Fruit fly (Drosophila melanogaster) whole organism, embryonic: ENCODE measurements around the gene CG33307.
A peak's percentile ranks its signal among the peaks of the same experiment; 100 is the strongest.

Experiments used
- BEAF-32 ChIP-seq: fragments of 200-800 bp; sonication (Bioruptor generic); optimal IDR thresholded peaks from 3 replicates; lab custom pipeline; 2017; ENCODE audit warnings: missing biosample characterization, missing genetic modification characterization, mild to moderate bottlenecking, moderate library complexity, missing genetic modification reagents
- Bgb ChIP-seq: fragments of 200-800 bp; sonication (Bioruptor generic); IDR thresholded peaks from 2 replicates; pipeline ENCODE4 v1.3.6; 2022; ENCODE audit warnings: missing biosample characterization, missing genetic modification characterization; ENCODE audit not compliant: partially characterized antibody
- CG10209 ChIP-seq: fragments of 200-800 bp; sonication (Bioruptor generic); optimal IDR thresholded peaks from 3 replicates; lab custom pipeline; 2017; ENCODE audit warnings: missing biosample characterization, mild to moderate bottlenecking, missing genetic modification characterization, missing genetic modification reagents
- CG10979 ChIP-seq: fragments of 200-800 bp; sonication (Bioruptor generic); optimal IDR thresholded peaks from 2 replicates; lab custom pipeline; 2018; ENCODE audit warnings: missing biosample characterization, mild to moderate bottlenecking, missing genetic modification characterization, moderate library complexity
- CG11456 ChIP-seq: fragments of 200-800 bp; sonication (Bioruptor generic); IDR thresholded peaks from 3 replicates; pipeline ENCODE4 v1.3.6; 2022; ENCODE audit warnings: missing biosample characterization, missing genetic modification characterization
- CG1233 ChIP-seq: fragments of 200-800 bp; sonication (Bioruptor generic); optimal IDR thresholded peaks from 4 replicates; lab custom pipeline; 2018; ENCODE audit warnings: missing biosample characterization, mild to moderate bottlenecking, missing genetic modification characterization
- CG12391 ChIP-seq: fragments of 200-800 bp; sonication (Bioruptor generic); optimal IDR thresholded peaks from 3 replicates; lab custom pipeline; 2018; ENCODE audit warnings: missing biosample characterization, mild to moderate bottlenecking, missing genetic modification characterization, moderate library complexity
- CG13296 ChIP-seq: fragments of 200-800 bp; sonication (Bioruptor generic); optimal IDR thresholded peaks from 3 replicates; lab custom pipeline; 2018; ENCODE audit warnings: missing biosample characterization, mild to moderate bottlenecking, missing genetic modification characterization
- CG17361 ChIP-seq: fragments of 200-800 bp; sonication (Bioruptor generic); IDR thresholded peaks from 3 replicates; pipeline ENCODE4 v1.3.6; 2022; ENCODE audit warnings: missing biosample characterization, missing genetic modification characterization
- CG17385 ChIP-seq: fragments of 200-800 bp; sonication (Bioruptor generic); optimal IDR thresholded peaks from 3 replicates; lab custom pipeline; 2018; ENCODE audit warnings: missing biosample characterization, mild to moderate bottlenecking, missing genetic modification characterization
- CG2129 ChIP-seq: fragments of 200-800 bp; sonication (Bioruptor generic); IDR thresholded peaks from 2 replicates; pipeline ENCODE4 v1.3.6; 2022; ENCODE audit warnings: missing biosample characterization, missing genetic modification characterization; ENCODE audit not compliant: partially characterized antibody
- CG30403 ChIP-seq: fragments of 200-800 bp; sonication (Bioruptor generic); optimal IDR thresholded peaks from 3 replicates; lab custom pipeline; 2016; ENCODE audit warnings: missing biosample characterization, missing genetic modification characterization
- CG30431 ChIP-seq: fragments of 200-800 bp; sonication (Bioruptor generic); optimal IDR thresholded peaks from 2 replicates; lab custom pipeline; 2017; ENCODE audit warnings: missing biosample characterization, missing genetic modification characterization
- CG31224 ChIP-seq: fragments of 200-800 bp; sonication (Bioruptor generic); IDR thresholded peaks from 2 replicates; pipeline ENCODE4 v1.3.6; 2022; ENCODE audit warnings: missing biosample characterization, missing genetic modification characterization
- CG31365 ChIP-seq: fragments of 200-800 bp; sonication (Bioruptor generic); optimal IDR thresholded peaks from 2 replicates; lab custom pipeline; 2018; ENCODE audit warnings: missing biosample characterization, mild to moderate bottlenecking, missing genetic modification characterization
- CG3407 ChIP-seq: fragments of 200-800 bp; sonication (Bioruptor generic); optimal IDR thresholded peaks from 2 replicates; lab custom pipeline; 2018; ENCODE audit warnings: missing biosample characterization, mild to moderate bottlenecking, missing genetic modification characterization
- CG34422 ChIP-seq: fragments of 200-800 bp; sonication (Bioruptor generic); IDR thresholded peaks from 3 replicates; pipeline ENCODE4 v1.3.6; 2022; ENCODE audit warnings: missing biosample characterization, missing genetic modification characterization
- CG3995 ChIP-seq: fragments of 200-800 bp; sonication (Bioruptor generic); optimal IDR thresholded peaks from 3 replicates; lab custom pipeline; 2016; ENCODE audit warnings: missing biosample characterization, missing genetic modification characterization
- CG6272 ChIP-seq: fragments of 200-800 bp; sonication (Bioruptor generic); IDR thresholded peaks from 2 replicates; pipeline ENCODE4 v1.3.6; 2022; ENCODE audit warnings: missing biosample characterization, missing genetic modification characterization
- CG6654 ChIP-seq: fragments of 200-800 bp; sonication (Bioruptor generic); optimal IDR thresholded peaks from 2 replicates; lab custom pipeline; 2017; ENCODE audit warnings: missing biosample characterization, mild to moderate bottlenecking, missing genetic modification characterization
- CG7271 ChIP-seq: fragments of 200-800 bp; sonication (Bioruptor generic); optimal IDR thresholded peaks from 2 replicates; lab custom pipeline; 2018; ENCODE audit warnings: missing biosample characterization, mild to moderate bottlenecking, missing genetic modification characterization, moderate library complexity
- CG7372 ChIP-seq: fragments of 200-800 bp; sonication (Bioruptor generic); IDR thresholded peaks from 2 replicates; pipeline ENCODE4 v1.3.6; 2022; ENCODE audit warnings: missing biosample characterization, missing genetic modification characterization
- CG7928 ChIP-seq: fragments of 200-800 bp; sonication (Bioruptor generic); optimal IDR thresholded peaks from 2 replicates; lab custom pipeline; 2017; ENCODE audit warnings: missing biosample characterization, mild to moderate bottlenecking, missing genetic modification characterization
- CG7963 ChIP-seq: fragments of 200-800 bp; sonication (Bioruptor generic); IDR thresholded peaks from 3 replicates; pipeline ENCODE4 v1.3.6; 2022; ENCODE audit warnings: missing biosample characterization, missing genetic modification characterization; ENCODE audit not compliant: partially characterized antibody
- Chrac-16 ChIP-seq: fragments of 200-800 bp; sonication (Bioruptor generic); optimal IDR thresholded peaks from 3 replicates; lab custom pipeline; 2016; ENCODE audit warnings: missing biosample characterization, missing genetic modification characterization
- D ChIP-seq, 2 experiments: fragments of 200-800 bp in 1 of 2; fragments of >200 bp in 1 of 2; sonication (Bioruptor generic) in 1 of 2; optimal IDR thresholded peaks; 2 replicates in 1 of 2; 3 replicates in 1 of 2; lab custom pipeline; 2017; ENCODE audit warnings: mild to moderate bottlenecking in 1 of 2, missing biosample characterization in 1 of 2, missing genetic modification characterization in 1 of 2, missing genetic modification reagents in 1 of 2
- Dbx ChIP-seq: fragments of 200-800 bp; sonication (Bioruptor generic); IDR thresholded peaks from 3 replicates; pipeline ENCODE4 v1.3.6; 2022; ENCODE audit warnings: missing biosample characterization, missing genetic modification characterization
- Dek ChIP-seq: fragments of 200-800 bp; sonication (Bioruptor generic); optimal IDR thresholded peaks from 3 replicates; lab custom pipeline; 2019; ENCODE audit warnings: missing biosample characterization, mild to moderate bottlenecking, missing genetic modification characterization, moderate library complexity
- ERR ChIP-seq: fragments of 200-800 bp; sonication (Bioruptor generic); optimal IDR thresholded peaks from 2 replicates; lab custom pipeline; 2016; ENCODE audit warnings: missing biosample characterization, missing genetic modification characterization
- Eip74EF ChIP-seq, 2 experiments: fragments of 200-800 bp in 1 of 2; fragments of >200 bp in 1 of 2; sonication (Bioruptor generic) in 1 of 2; optimal IDR thresholded peaks; 2 replicates each; lab custom pipeline; 2017 to 2019; ENCODE audit warnings: missing biosample characterization in 2 of 2, missing genetic modification characterization in 2 of 2, mild to moderate bottlenecking in 1 of 2, moderate library complexity in 1 of 2
- Gsc ChIP-seq: fragments of 200-800 bp; sonication (Bioruptor generic); IDR thresholded peaks from 2 replicates; pipeline ENCODE4 v1.3.6; 2022; ENCODE audit warnings: missing biosample characterization, missing genetic modification characterization
- HLHmδ ChIP-seq: fragments of 200-800 bp; sonication (Bioruptor generic); optimal IDR thresholded peaks from 2 replicates; lab custom pipeline; 2018; ENCODE audit warnings: missing biosample characterization, mild to moderate bottlenecking, missing genetic modification characterization, moderate library complexity
- Jarid2 ChIP-seq: fragments of 200-800 bp; sonication (Bioruptor generic); optimal IDR thresholded peaks from 3 replicates; lab custom pipeline; 2017; ENCODE audit warnings: mild to moderate bottlenecking, missing biosample characterization, missing genetic modification reagents, missing genetic modification characterization
- Kr ChIP-seq: fragments of 200-800 bp; sonication (Bioruptor generic); optimal IDR thresholded peaks from 2 replicates; lab custom pipeline; 2017; ENCODE audit warnings: missing biosample characterization, mild to moderate bottlenecking, missing genetic modification characterization
- Stat92E ChIP-seq, 3 experiments: fragments of >200 bp in 2 of 3; fragments of 200-800 bp in 1 of 3; sonication (Bioruptor generic) in 1 of 3; optimal IDR thresholded peaks; 2 replicates each; lab custom pipeline; 2017 to 2019; ENCODE audit warnings: missing biosample characterization in 3 of 3, missing genetic modification characterization in 3 of 3, mild to moderate bottlenecking in 1 of 3, moderate library complexity in 1 of 3
- Trl ChIP-seq, 3 experiments: fragments of >200 bp in 2 of 3; fragments of 200-800 bp in 1 of 3; sonication (Bioruptor generic) in 1 of 3; optimal IDR thresholded peaks; 2 replicates in 1 of 3; 3 replicates in 2 of 3; lab custom pipeline; 2016 to 2017; ENCODE audit warnings: missing biosample characterization in 1 of 3, missing genetic modification characterization in 1 of 3
- ato ChIP-seq: fragments of 200-800 bp; sonication (Bioruptor generic); IDR thresholded peaks from 2 replicates; pipeline ENCODE4 v1.3.6; 2022; ENCODE audit warnings: missing biosample characterization, missing genetic modification characterization; ENCODE audit not compliant: partially characterized antibody
- chif ChIP-seq, 2 experiments: fragments of 200-800 bp; sonication (Bioruptor generic); optimal IDR thresholded peaks; 3 replicates each; lab custom pipeline; 2016; ENCODE audit warnings: missing biosample characterization in 2 of 2, missing genetic modification characterization in 2 of 2
- corto ChIP-seq: fragments of 200-800 bp; sonication (Bioruptor generic); optimal IDR thresholded peaks from 2 replicates; lab custom pipeline; 2016; ENCODE audit warnings: missing biosample characterization, mild to moderate bottlenecking, missing genetic modification characterization, moderate library complexity
- dmrt99B ChIP-seq: fragments of 200-800 bp; sonication (Bioruptor generic); optimal IDR thresholded peaks from 2 replicates; lab custom pipeline; 2018; ENCODE audit warnings: missing biosample characterization, mild to moderate bottlenecking, missing genetic modification characterization, moderate library complexity
- kay ChIP-seq: fragments of 200-800 bp; sonication (Bioruptor generic); optimal IDR thresholded peaks from 2 replicates; lab custom pipeline; 2016; ENCODE audit warnings: missing biosample characterization, missing genetic modification characterization
- p53 ChIP-seq: fragments of 200-800 bp; sonication (Bioruptor generic); optimal IDR thresholded peaks from 2 replicates; lab custom pipeline; 2016; ENCODE audit warnings: missing biosample characterization, missing genetic modification characterization
- prd ChIP-seq, 3 experiments: fragments of >200 bp in 2 of 3; fragments of 200-800 bp in 1 of 3; sonication (Bioruptor generic) in 1 of 3; optimal IDR thresholded peaks in 2 of 3; IDR thresholded peaks in 1 of 3; 2 replicates in 2 of 3; 3 replicates in 1 of 3; pipeline versions ENCODE4 v1.3.6 to Lab custom; 2017 to 2022; ENCODE audit warnings: missing biosample characterization in 1 of 3, missing genetic modification characterization in 1 of 3
- scrt ChIP-seq: fragments of 200-800 bp; sonication (Bioruptor generic); optimal IDR thresholded peaks from 2 replicates; lab custom pipeline; 2018; ENCODE audit warnings: missing biosample characterization, mild to moderate bottlenecking, missing genetic modification characterization, moderate library complexity
- sna ChIP-seq: fragments of 200-800 bp; sonication (Bioruptor generic); IDR thresholded peaks from 2 replicates; pipeline ENCODE4 v1.3.6; 2022; ENCODE audit warnings: missing biosample characterization, missing genetic modification characterization; ENCODE audit not compliant: partially characterized antibody
- trh ChIP-seq: fragments of 200-800 bp; sonication (Bioruptor generic); optimal IDR thresholded peaks from 2 replicates; lab custom pipeline; 2016; ENCODE audit warnings: missing biosample characterization, missing genetic modification characterization
- unpg ChIP-seq: fragments of 200-800 bp; sonication (Bioruptor generic); optimal IDR thresholded peaks from 3 replicates; lab custom pipeline; 2018; ENCODE audit warnings: missing biosample characterization, mild to moderate bottlenecking, missing genetic modification characterization, moderate library complexity
- zfh1 ChIP-seq: fragments of 200-800 bp; sonication (Bioruptor generic); IDR thresholded peaks from 3 replicates; pipeline ENCODE4 v1.3.6; 2022; ENCODE audit warnings: missing biosample characterization, missing genetic modification characterization

Gene CG33307

dm6 chr2L:13876698-13877097 lies 35.4 kb upstream of the CG33307 start (continued):
- TF ChIP-seq Gsc (GFP tag; lab: Robert Waterston, UW) (no peak), CG7963 (GFP tag; lab: Robert Waterston, UW) (no peak), CG17385 (peak; percentile 12), CG12391 (tag; lab: Kevin White, UChicago) (peak; percentile 50), Bgb (GFP tag; lab: Robert Waterston, UW) (no peak), CG6654 (no peak), sna (GFP tag; lab: Robert Waterston, UW) (no peak), ERR (GFP tag; lab: Kevin White, UChicago) (no peak), kay (GFP tag; lab: Kevin White, UChicago) (peak; percentile 13), CG13296 (GFP tag; lab: Kevin White, UChicago) (no peak), scrt (GFP tag; lab: Kevin White, UChicago) (no peak), CG7928 (GFP tag; lab: Kevin White, UChicago) (no peak), corto (GFP tag; lab: Kevin White, UChicago) (no peak), Trl (optimal IDR thresholded peaks at IDR 0.05; lab: Kevin White, UChicago) (no peak), Trl (GFP tag; optimal IDR thresholded peaks at IDR 0.05; lab: Kevin White, UChicago) (no peak), Jarid2 (GFP tag; lab: Kevin White, UChicago) (no peak), CG3995 (no peak), HLHmδ (no peak), CG7271 (no peak), zfh1 (GFP tag; lab: Robert Waterston, UW) (0 out of 3 replicates have a peak, but pooled peaks have one; percentile 30), CG6272 (GFP tag; lab: Robert Waterston, UW) (no peak), CG17361 (peak; percentile 76), CG1233 (GFP tag; lab: Kevin White, UChicago) (no peak), CG10209 (GFP tag; lab: Kevin White, UChicago) (peak; percentile 35), Kr (GFP tag; lab: Kevin White, UChicago) (no peak), Dek (tag; lab: Kevin White, UChicago) (no peak), p53 (no peak), CG2129 (GFP tag; lab: Robert Waterston, UW) (no peak), dmrt99B (tag; lab: Kevin White, UChicago) (peak; percentile 63), unpg (GFP tag; lab: Kevin White, UChicago) (peak; percentile 42), Chrac-16 (peak; percentile 8), CG11456 (GFP tag; lab: Robert Waterston, UW) (no peak), CG31365 (tag; lab: Kevin White, UChicago) (no peak), Stat92E (GFP tag; optimal IDR thresholded peaks at IDR 0.05; lab: Kevin White, UChicago) (no peak), chif (GFP tag; optimal IDR thresholded peaks at IDR 0.05; lab: Kevin White, UChicago) (peak in 1 of 2 experiments; percentile 3), trh (GFP tag; lab: Kevin White, UChicago) (no peak), CG30431 (no peak), BEAF-32 (GFP tag; lab: Kevin White, UChicago) (no peak), Dbx (no peak), prd (optimal IDR thresholded peaks at IDR 0.05; lab: Kevin White, UChicago) (no peak), prd (GFP tag; IDR thresholded peaks at IDR 0.05; lab: Robert Waterston, UW) (no peak; the same call in 2 of the 3 replicates), CG3407 (GFP tag; lab: Kevin White, UChicago) (peak; percentile 24), CG31224 (no peak), CG7372 (no peak), CG34422 (no peak), CG10979 (tag; lab: Kevin White, UChicago) (peak; percentile 57), Eip74EF (GFP tag; optimal IDR thresholded peaks at IDR 0.05; lab: Kevin White, UChicago) (peak in 1 of 2 experiments; percentile 15), D (optimal IDR thresholded peaks at IDR 0.05; lab: Kevin White, UChicago) (no peak), D (GFP tag; optimal IDR thresholded peaks at IDR 0.05; lab: Kevin White, UChicago) (no peak), ato (no peak), CG30403 (peak; percentile 36)
